Worm (Caenorhabditis elegans): ENCODE results near the gene T26C12.3.

The T26C12.3 gene

DNA sequence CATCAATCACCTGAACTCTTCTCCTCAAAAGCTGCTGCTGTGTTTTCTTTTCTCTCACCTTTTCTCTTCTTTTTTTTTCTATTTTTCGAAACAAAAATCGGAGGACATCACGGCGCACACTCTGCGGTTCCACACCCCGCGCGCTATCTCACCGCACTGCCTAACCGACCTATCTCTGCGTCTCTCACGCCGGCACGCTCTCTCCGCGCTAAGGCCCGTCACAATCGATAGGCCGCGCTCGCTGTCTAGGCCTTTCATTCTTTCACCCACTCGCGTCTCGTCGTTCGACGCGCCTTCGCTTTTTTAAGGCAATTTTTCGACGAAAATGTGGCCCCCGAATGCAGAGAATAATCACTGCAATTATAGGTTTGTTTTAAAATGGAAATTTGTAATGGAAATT, 38.0 kb upstream of the T26C12.3 start, which contains the start of gene zip-11 (continued):
- TF ChIP-seq Y105C5A.15 (GFP tag; IDR thresholded peaks at IDR 0.05), result no peak
- no peak for TF ChIP-seq zag-1 (tag; optimal IDR thresholded peaks at IDR 0.05)
- TF ChIP-seq ceh-20 (GFP tag; IDR thresholded peaks at IDR 0.05), result peak; percentile 63; the same call in 1 of the 2 replicates
- TF ChIP-seq lin-1 (GFP tag; IDR thresholded peaks at IDR 0.05), result 0 out of 2 replicates have a peak, but pooled peaks have one; percentile 25
- peak; percentile 82 for TF ChIP-seq hmg-1.1 (GFP tag; IDR thresholded peaks at IDR 0.05)
- TF ChIP-seq daf-12 (tag; optimal IDR thresholded peaks at IDR 0.05), result no peak
- peak; percentile 56; the same call in 1 of the 2 replicates for TF ChIP-seq ctbp-1 (GFP tag; IDR thresholded peaks at IDR 0.05)
- TF ChIP-seq Y5F2A.4 (GFP tag; optimal IDR thresholded peaks at IDR 0.05), result no peak
- peak; percentile 73 for TF ChIP-seq egl-43 (GFP tag; IDR thresholded peaks at IDR 0.05)
- no peak for TF ChIP-seq zfp-3 (GFP tag; conservative IDR thresholded peaks at IDR 0.05)
- TF ChIP-seq ceh-32 (tag; optimal IDR thresholded peaks at IDR 0.05; ENCODE audit: poor library complexity), result no peak

DNA sequence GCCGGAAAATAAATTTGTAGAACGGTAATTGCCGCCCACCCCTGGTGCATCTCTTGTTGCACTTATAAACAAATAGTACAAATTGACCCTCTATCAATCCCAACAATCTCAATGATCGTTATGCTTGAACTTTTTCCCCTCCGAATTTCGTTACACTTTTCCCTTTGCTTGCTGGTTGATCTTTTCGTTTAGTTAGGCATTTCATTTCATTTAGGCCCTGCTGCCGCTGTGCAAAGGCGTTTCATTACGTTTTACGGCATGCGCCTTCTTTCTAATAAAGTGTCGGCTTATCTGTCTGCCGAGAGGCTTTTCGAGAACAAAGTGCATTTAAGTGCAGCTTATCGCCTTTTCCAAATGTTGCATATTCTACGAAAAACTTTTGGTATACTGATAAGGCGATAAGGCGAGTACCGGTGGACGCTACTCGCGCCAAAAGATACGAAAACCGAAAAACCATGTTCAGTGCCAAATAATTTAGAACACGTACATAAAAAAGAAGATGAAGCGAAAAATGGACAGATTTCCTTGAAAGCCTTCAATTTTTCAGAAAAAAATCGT, 37.5 kb upstream of the T26C12.3 start:
- peak; percentile 55 for TF ChIP-seq nhr-48 (tag; optimal IDR thresholded peaks at IDR 0.05)
- peak; percentile 84 for TF ChIP-seq aha-1 (tag)
- no peak for TF ChIP-seq spr-1 (tag; optimal IDR thresholded peaks at IDR 0.05)
- no peak for TF ChIP-seq daf-16 (GFP tag; optimal IDR thresholded peaks at IDR 0.05)
- peak; percentile 39 for TF ChIP-seq daf-16 (tag; optimal IDR thresholded peaks at IDR 0.05)
- no peak for TF ChIP-seq D1046.2 (GFP tag; IDR thresholded peaks at IDR 0.05)
- TF ChIP-seq hlh-11 (tag; optimal IDR thresholded peaks at IDR 0.05), result no peak
- peak; percentile 18 for TF ChIP-seq dve-1 (tag; optimal IDR thresholded peaks at IDR 0.05; ENCODE audit: insufficient read depth)
- TF ChIP-seq dmd-6 (GFP tag; IDR thresholded peaks at IDR 0.05), result peak; percentile 74
- peak in 1 of 2 experiments; percentile 91 for TF ChIP-seq unc-62 (GFP tag; optimal IDR thresholded peaks at IDR 0.05 in 1 of 2)
- no peak for TF ChIP-seq unc-62 (tag; optimal IDR thresholded peaks at IDR 0.05)
- peak; percentile 78 for TF ChIP-seq pqm-1 (tag; optimal IDR thresholded peaks at IDR 0.05)
- TF ChIP-seq mes-2 (tag; optimal IDR thresholded peaks at IDR 0.05; ENCODE audit: poor library complexity, severe bottlenecking), result peak; percentile 8

DNA sequence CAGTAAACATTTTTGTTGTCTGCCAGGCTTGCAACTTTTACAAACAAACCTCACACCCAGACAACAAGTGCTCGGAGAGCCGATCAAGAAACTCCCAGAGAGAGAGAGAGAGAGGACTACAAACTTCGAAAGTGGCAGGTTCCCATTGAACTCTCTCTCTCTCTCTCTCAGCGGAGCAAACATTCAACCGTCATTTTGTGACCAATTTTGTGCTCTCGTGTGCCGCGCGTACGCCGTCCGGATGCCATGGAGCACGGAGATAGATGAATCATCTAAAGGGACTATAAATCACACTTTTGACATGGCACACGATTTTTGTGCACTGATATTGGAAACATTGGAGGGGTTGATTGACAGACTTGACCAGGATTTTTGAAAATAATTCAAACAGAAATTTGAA, 35.7 kb upstream of the T26C12.3 start:
- TF ChIP-seq snpc-1.2 (GFP tag; IDR thresholded peaks at IDR 0.05) (no peak), zip-11 (GFP tag; IDR thresholded peaks at IDR 0.05) (no peak), ceh-28 (tag; optimal IDR thresholded peaks at IDR 0.05) (no peak), nhr-28 (tag; optimal IDR thresholded peaks at IDR 0.05) (peak; percentile 9), ceh-82 (tag; optimal IDR thresholded peaks at IDR 0.05) (no peak)

DNA sequence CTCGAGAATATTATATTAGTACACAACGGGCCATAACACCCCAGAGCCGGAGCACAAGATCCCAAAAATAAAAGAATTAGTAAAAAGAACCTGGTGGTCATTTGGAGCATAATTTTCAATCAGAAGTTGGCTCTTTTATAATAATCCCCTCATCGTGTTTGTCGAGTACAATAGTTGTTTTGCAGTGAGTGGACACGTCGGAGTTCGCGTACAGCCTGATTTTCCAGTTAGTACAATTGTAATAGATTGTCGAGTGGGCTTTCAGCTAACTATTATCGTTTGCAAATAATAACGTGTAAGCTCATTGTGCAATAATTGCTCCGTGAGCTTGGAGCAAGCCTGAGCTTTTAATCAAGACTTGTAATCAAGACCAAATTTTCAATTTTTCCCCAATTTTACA, 34.3 kb upstream of the T26C12.3 start, which contains the start of gene W08E12.9:
W08E12.9 (minus strand) TSS at position 101 of the 400 bp plus-strand sequence.
- no peak for TF ChIP-seq zfp-3 (GFP tag; conservative IDR thresholded peaks at IDR 0.05)
- no peak for TF ChIP-seq ceh-32 (tag; optimal IDR thresholded peaks at IDR 0.05; ENCODE audit: poor library complexity)
- no peak for TF ChIP-seq ceh-82 (tag; optimal IDR thresholded peaks at IDR 0.05)
- no peak for TF ChIP-seq T26A8.4 (GFP tag; IDR thresholded peaks at IDR 0.05)
- no peak for TF ChIP-seq unc-39 (tag; optimal IDR thresholded peaks at IDR 0.05)
- TF ChIP-seq attf-4 (tag; optimal IDR thresholded peaks at IDR 0.05), result no peak

DNA sequence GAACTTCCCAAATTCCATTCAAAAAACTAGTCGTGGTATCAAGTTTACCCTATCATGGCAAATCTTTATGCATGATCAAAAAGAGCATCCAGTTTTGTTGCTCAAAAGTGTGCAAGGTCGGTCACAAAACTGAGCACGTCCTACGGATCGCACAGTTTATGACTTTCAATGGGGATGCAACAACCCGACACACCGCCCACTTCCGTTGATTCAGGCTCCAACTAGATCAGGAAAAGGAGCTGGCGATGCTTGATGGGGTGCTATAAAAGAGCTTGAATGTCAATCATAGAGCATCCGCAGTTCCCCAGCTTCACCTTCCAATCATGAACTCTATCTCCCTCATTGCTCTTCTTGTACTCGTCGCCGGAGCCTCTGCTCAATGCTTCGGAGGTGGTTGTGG, 32.4 kb upstream of the T26C12.3 start, which contains the start of gene W08E12.2:
W08E12.2 (plus strand) TSS at position 301 of the 400 bp plus-strand sequence.
- no peak for TF ChIP-seq madf-5 (GFP tag; IDR thresholded peaks at IDR 0.05)
- peak in 1 of 2 experiments; percentile 27 for TF ChIP-seq unc-62 (GFP tag; optimal IDR thresholded peaks at IDR 0.05 in 1 of 2)
- no peak for TF ChIP-seq unc-62 (tag; optimal IDR thresholded peaks at IDR 0.05)
- no peak for TF ChIP-seq hif-1 (tag; optimal IDR thresholded peaks at IDR 0.05)
